Fruit fly (Drosophila melanogaster): ENCODE data around the gene CASK.

The CASK gene

DNA sequence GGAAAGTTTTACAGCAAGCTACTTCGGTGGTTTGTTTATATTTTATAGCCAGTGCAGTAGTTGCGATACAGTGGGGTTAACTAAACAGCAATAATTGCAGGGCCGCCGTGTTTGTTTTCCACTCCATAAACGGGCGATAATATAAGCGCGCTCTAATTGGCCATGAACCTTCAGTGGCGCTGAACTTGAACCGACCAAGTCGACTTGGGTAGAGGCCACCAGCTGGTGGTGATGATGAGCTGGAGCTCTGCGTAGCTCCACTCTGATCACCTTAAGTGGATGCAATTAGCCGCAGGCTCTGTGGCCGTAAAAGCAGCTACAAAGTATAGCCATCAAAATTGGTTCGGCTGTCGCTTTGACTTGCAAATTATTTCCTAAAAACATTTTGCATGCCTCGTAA lies 42.4 kb downstream of the CASK start:
- no peak for TF ChIP-seq noc (tag; optimal IDR thresholded peaks at IDR 0.05)

DNA sequence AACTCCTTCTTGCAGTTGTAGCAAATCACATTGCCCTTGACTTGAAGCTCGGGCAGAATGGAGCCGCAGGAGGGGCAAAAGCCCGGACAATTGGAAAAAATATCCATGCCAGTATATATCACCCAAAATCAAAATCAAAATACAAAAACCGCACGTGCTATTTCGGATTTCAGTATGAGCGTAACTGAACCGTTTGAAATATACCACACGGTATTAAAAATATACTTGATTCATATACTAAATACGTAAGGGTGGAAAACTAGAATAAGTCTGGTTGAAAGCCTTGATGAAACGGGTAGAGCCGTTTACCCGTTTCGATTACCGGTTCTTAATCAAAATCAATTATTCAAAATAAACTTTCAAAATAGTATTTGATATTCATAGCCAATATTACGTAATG lies 44.8 kb downstream of the CASK start, which contains the start of gene Polr1H:
TSS of gene Polr1H (minus strand) at position 188 of the 400 bp plus-strand sequence.
- no peak for TF ChIP-seq noc (tag; optimal IDR thresholded peaks at IDR 0.05)

DNA sequence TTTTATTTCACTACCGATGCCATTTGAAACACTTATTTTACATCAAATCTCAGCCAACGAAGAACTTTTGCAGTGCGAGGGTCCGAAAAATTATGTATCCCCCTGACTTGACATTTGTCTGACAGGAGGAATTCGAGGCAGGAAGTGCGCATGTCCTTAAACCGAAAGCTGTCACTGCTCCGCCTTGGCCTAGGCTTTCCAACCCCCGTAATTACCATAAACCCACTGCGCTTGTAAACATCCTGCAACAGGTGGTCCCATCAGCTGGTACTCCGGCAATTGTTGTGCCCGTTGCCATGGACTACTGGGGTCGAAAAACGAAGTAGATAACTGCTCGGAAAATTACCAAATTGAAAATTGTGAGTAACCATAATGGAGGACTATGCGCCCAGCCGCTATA lies 46.7 kb downstream of the CASK start, which contains the start of the genes GABA-B-R2 and CG6800:
TSS of gene GABA-B-R2 (minus strand) at position 75 of the 400 bp plus-strand sequence.
TSS of gene CG6800 (plus strand) at position 373 of the 400 bp plus-strand sequence.
- TF ChIP-seq noc (tag; optimal IDR thresholded peaks at IDR 0.05), result no peak

DNA sequence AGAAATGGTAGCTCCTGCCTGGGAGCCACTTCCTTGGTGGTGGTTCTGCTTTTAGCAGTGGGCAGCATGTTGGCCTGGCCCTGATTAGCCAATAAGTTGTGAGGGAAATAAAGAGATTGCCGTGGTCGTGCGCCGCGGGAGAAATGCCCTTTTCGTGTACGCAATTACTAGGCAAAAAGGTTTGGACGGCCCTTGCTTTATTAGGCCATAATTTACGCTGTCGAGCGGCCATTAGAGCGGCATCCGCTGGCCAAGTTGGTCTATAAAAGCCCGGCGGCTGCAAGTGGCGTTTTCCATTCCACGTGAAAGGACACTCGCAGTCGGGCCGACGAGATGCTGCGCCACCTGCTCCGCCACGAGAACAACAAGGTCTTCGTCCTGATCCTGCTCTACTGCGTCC lies 53.3 kb downstream of the CASK start, which contains the start of gene Burs:
TSS of gene Burs (plus strand) at position 301 of the 400 bp plus-strand sequence.
- TF ChIP-seq noc (tag; optimal IDR thresholded peaks at IDR 0.05), result no peak

DNA sequence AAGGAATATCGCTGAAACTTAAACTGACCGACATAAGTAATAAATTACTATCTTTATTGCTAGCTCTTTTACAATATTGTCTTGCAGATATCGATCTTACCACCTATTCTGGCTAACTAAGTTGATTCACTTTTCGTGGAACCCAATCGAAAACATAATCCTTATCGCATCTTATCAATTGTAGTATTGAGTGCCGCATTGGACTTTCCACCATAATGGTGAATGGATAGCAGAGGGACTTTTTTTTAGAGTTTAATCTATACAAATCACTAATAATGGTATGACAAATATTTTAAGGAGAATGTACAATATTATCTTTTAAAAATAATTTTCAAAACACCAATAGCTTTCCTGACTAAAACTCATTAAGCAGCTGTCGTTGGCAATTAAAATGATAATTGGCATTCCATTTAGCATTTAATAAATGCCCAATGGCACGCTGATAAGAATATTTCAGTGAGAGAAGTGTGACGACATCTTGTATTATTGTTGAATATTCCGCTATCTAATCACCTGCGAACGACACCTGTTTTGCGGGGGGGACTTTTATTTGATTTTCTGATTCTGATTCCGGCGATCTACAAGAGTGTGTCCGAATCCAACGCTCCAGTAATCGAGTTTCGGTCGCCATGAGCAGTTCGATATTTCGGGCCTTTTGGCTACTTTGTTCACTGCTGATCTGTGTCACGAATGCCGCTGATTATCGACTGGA lies 64.2 kb downstream of the CASK start, which contains the start of gene CG42335:
TSS of gene CG42335 (plus strand) at position 620 of the 712 bp plus-strand sequence.
- peak; percentile 45 for TF ChIP-seq noc (tag; optimal IDR thresholded peaks at IDR 0.05)

DNA sequence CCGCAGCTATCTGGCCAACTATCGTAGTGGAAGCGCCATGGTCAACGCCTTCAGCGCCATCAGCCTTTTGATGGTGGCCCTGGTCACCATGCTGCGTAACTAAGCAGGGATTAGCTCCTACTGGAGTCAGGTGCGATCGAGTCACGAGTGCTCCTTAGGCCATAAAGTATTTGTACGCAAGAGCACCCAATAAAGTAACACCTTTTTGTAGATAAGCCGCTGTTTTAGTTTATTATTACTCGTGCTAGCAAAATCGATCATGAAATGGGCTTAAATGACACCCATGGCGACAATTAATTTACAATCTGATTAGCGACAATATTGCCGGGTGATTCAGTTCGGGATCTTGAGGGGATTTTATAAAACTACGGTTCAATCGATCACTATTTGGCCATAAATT lies 64.9 kb downstream of the CASK start:
- peak; percentile 20 for TF ChIP-seq noc (tag; optimal IDR thresholded peaks at IDR 0.05)

DNA sequence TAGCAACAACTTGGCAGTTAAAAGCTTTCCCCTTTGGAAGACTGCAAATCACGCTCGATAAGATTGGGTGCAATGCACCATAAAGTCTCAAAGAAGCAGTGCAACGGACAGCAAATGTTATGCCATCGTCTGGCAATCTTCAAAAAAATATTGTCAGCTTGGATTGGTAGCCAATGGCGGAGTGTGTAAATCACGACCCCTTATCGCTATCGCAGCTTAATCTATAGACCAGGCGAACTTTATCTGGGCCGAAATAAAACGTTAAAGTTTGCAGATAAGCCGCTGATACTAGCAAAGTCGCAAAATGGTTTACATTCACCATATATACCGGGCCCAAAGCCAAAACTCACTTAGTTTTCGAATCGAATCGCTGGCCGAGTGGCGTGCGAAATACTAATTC lies 68.5 kb downstream of the CASK start, which contains the start of gene CG31198:
TSS of gene CG31198 (plus strand) at position 351 of the 400 bp plus-strand sequence.
- peak; percentile 37 for TF ChIP-seq noc (tag; optimal IDR thresholded peaks at IDR 0.05)

DNA sequence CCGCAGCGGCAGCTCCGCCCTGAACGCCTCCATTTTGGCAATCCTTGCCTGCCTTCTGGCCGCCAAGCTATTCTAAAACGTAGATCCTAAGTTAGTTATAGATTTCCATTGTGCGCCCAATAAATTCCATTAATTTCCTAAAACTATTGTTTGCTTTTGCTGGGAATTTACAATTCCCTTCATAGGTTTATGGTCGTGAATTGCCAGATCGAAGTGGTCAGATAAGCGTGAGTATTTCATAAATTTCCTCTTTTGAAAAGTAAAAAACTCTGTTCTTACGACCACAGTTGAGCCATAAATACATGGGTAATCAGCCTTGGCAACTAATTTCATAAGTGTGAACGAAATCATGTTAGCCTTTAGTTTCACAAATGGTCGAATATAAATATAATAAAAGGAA lies 69.4 kb downstream of the CASK start:
- TF ChIP-seq noc (tag; optimal IDR thresholded peaks at IDR 0.05), result peak; percentile 86

DNA sequence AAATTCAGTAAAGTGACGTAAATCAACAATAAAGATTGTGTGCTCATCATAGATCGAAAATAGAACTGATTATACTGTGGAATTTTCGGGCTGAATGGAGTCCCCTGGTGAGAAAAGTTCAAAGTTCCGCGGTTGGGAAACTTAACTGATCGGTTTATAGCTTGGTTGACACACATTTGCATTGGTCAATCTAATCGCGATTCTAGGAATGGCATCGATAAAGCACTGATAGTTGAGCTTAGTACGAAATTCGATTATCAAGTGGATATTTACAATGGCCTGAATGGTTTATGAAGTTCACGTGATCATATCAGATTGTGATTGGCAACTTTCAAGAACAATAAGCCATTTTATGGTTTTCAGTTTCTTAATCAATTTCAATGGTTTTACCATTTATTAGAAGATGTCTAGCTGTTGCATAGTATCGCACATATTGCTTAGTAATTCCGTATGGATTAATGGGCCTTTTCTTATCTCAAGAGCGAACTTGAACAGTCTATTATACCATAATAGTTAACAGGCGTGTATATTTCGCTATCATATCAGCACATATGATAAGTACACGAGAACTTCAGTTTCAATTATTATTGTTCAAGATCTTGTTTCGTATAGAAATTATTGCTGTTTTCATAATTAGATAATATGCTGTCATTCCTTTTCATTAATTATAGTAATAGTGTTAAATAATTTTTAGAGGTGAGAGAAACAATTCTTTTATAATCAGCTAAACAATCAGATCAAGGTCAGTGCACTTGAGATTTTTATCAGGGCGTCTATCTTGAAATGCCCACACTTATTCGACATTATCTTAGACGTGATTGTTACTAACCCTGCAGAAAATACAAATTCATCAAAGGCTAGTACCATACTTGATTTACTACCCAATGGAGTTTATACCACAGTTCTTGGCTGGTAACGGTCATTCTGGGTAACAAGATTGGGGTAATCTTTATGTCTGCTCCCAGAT lies 73.2 kb downstream of the CASK start, which contains the start of gene CG31233:
TSS of gene CG31233 (plus strand) at position 900 of the 967 bp plus-strand sequence.
- TF ChIP-seq noc (tag; optimal IDR thresholded peaks at IDR 0.05), result peak; percentile 54

DNA sequence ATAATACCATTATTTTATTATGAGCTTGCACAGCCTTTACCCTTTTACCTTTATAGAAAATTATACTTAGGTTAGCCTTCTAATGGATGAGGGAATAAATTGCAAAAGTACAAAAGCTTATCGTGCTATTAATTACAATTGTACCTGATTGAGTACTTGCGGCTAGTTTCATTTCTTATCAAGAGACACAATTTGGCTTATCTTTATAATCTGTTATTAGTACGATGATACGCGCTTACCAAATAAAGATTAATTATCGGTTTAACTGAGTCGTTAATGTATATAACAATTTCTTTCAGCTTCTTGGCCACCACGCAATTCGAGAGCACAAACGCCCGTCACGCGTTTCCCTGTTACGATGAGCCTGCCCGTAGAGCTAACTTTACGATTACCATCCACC lies 76.6 kb downstream of the CASK start:
- no peak for TF ChIP-seq noc (tag; optimal IDR thresholded peaks at IDR 0.05)

DNA sequence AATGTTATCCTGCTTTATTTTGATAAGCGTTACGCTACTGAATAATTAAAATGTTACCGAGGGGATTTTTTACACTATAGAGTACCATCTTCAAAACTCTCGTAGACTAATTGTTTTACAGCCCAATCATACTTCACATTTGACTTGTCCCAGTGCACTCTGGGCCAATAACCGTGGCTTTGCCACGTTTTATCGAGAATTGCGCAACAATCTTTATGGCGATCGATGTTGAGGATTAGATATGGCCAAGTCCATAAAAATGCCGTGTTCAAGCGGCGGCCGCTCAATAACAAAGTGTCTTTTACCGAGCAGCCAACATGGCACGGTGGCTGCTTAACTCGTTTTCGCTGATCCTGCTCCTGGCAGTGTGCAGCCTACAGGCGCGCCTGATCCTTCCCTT lies 77.5 kb downstream of the CASK start, which contains the start of gene CG31343:
TSS of gene CG31343 (plus strand) at position 279 of the 400 bp plus-strand sequence.
- no peak for TF ChIP-seq noc (tag; optimal IDR thresholded peaks at IDR 0.05)

DNA sequence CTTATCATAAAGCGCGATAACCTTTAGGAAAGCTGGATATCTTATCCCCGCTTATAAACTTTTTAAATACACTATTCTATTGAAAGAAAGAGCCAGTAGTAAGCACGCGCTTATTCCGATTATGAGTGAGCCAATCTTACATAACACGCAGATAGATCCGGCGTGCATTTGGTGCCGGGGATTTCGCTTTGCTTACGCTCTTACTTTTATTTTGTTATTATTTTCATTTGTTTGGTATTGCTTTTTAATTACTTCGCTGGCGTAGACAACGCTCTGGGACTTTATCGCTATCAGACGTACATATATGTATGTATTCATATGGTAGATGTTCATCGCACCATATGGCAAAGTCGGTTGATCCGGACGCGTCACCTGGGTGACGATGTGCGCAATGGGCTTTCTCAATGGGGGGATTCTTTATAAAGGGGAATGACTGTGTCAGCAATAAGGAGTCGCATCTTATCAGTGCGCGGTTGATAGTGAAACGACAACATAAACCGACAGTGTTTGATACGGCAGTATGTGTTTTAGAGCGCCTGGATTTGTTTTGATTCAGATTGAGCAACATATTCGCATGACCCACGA lies 81.6 kb downstream of the CASK start:
- TF ChIP-seq noc (tag; optimal IDR thresholded peaks at IDR 0.05), result peak; percentile 37

DNA sequence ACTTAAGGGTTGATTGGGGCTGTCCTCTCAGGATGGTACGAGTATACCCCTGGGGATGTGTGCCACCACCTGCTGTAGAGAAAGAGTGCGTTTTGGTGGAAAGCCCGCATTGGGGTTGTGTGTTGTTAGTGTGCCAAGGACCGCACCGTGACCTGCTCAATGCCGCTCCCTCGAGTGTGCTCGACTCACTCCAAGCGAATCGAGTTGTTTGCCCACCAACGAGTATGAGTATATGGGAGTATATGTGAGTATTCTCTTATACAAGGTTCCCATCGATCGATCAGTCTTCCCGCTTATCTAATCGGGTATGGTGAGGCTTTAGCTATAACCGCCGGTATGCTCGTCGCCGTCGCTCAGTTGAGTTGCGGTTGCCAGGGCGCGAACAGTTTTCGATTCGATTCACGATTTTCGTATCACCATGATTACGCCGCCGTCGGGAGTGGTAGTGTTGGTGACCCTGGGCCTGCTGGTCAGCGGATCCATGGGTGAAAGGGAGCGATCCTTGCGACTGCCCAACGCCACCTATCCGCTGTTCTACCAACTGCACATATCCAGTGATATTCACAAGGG lies 82.6 kb downstream of the CASK start, which contains the start of gene CG5849:
TSS of gene CG5849 (plus strand) at position 356 of the 570 bp plus-strand sequence.
- peak; percentile 30 for TF ChIP-seq noc (tag; optimal IDR thresholded peaks at IDR 0.05)

DNA sequence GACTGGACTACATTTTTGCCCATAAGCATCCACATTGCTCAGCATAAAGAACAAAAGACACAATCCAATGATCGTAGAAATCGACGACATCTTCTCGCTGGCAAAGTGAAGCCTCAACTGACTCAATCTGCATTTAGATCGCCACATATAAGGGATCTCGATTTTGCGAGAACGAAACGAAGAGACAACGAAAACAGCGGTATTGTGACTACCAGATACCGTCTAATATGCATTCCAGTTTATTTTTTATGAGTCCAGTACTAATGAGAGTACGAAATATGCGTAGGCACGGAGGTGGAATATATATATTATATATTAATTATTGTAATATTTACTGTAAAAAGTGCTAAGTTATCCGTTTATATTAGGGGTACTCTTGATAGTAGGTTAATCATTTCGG lies 83.5 kb downstream of the CASK start, which contains the start of gene CG34034:
TSS of gene CG34034 (minus strand) at position 101 of the 400 bp plus-strand sequence.
- TF ChIP-seq noc (tag; optimal IDR thresholded peaks at IDR 0.05), result no peak

DNA sequence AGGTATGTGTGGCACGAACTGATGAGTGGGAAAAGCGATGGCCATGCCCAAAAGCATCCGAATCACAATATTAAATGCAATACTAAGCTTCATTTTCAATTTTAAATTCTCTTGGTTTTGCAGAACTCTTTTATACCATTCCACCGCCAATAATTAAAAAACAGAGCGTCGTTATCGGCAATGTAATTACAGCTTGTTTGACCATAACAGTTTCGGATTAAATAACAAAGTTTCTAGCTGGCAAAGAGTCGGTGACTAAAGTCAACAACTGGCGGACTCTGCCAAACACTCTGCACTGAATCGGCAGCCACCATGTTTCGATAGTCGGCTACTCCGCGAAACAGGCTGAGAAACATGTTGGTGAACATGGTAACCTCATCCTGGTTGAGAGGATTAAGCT lies 85.2 kb downstream of the CASK start, which contains the start of gene CG42870:
TSS of gene CG42870 (minus strand) at position 101 of the 400 bp plus-strand sequence.
- no peak for TF ChIP-seq noc (tag; optimal IDR thresholded peaks at IDR 0.05)

Measured in whole organism, larva.